Fruit fly (Drosophila melanogaster) whole organism, prepupa: ENCODE data around the gene Rb97D.

ENCODE experiments used
- CG10669 ChIP-seq: fragments of 200-800 bp; sonication (Bioruptor generic); optimal IDR thresholded peaks from 3 replicates; lab custom pipeline; 2018; ENCODE audit warnings: missing biosample characterization, mild to moderate bottlenecking, missing genetic modification characterization, moderate library complexity
- CG11294 ChIP-seq: fragments of 200-800 bp; sonication (Bioruptor generic); IDR thresholded peaks from 2 replicates; pipeline ENCODE4 v1.3.6; 2022; ENCODE audit warnings: missing biosample characterization, missing genetic modification characterization
- CG11762 ChIP-seq: fragments of 200-800 bp; sonication (Bioruptor generic); optimal IDR thresholded peaks from 3 replicates; lab custom pipeline; 2016; ENCODE audit warnings: missing biosample characterization, missing genetic modification characterization; ENCODE audit not compliant: insufficient read depth
- CG11902 ChIP-seq: fragments of 200-800 bp; sonication (Bioruptor generic); optimal IDR thresholded peaks from 3 replicates; lab custom pipeline; 2016; ENCODE audit warnings: missing biosample characterization, missing genetic modification characterization
- CG16779 ChIP-seq: fragments of 200-800 bp; sonication (Bioruptor generic); optimal IDR thresholded peaks from 3 replicates; lab custom pipeline; 2017; ENCODE audit warnings: missing biosample characterization, mild to moderate bottlenecking, missing genetic modification characterization
- CG3032 ChIP-seq: fragments of 200-800 bp; optimal IDR thresholded peaks from 2 replicates; lab custom pipeline; 2019; ENCODE audit warnings: missing biosample characterization, mild to moderate bottlenecking, missing genetic modification characterization, moderate library complexity
- CG31627 ChIP-seq: fragments of 200-800 bp; sonication (Bioruptor generic); optimal IDR thresholded peaks from 3 replicates; lab custom pipeline; 2016; ENCODE audit warnings: missing biosample characterization, missing genetic modification characterization
- CG32006 ChIP-seq: fragments of 200-800 bp; sonication (Bioruptor generic); optimal IDR thresholded peaks from 3 replicates; lab custom pipeline; 2017; ENCODE audit warnings: missing biosample characterization, mild to moderate bottlenecking, missing genetic modification characterization
- CG34406 ChIP-seq: fragments of 200-800 bp; sonication (Bioruptor generic); optimal IDR thresholded peaks from 3 replicates; lab custom pipeline; 2016; ENCODE audit warnings: missing biosample characterization, missing genetic modification characterization
- CG3919 ChIP-seq: fragments of 200-800 bp; sonication (Bioruptor generic); optimal IDR thresholded peaks from 3 replicates; lab custom pipeline; 2016; ENCODE audit warnings: missing biosample characterization, missing genetic modification characterization
- CG4318 ChIP-seq: fragments of 200-800 bp; sonication (Bioruptor generic); optimal IDR thresholded peaks from 3 replicates; lab custom pipeline; 2017; ENCODE audit warnings: missing biosample characterization, mild to moderate bottlenecking, missing genetic modification characterization
- CG6163 ChIP-seq: fragments of 200-800 bp; sonication (Bioruptor generic); IDR thresholded peaks from 3 replicates; pipeline ENCODE4 v1.3.6; 2022; ENCODE audit warnings: missing biosample characterization, missing genetic modification characterization
- CG6276 ChIP-seq: fragments of 200-800 bp; sonication (Bioruptor generic); optimal IDR thresholded peaks from 2 replicates; lab custom pipeline; 2017; ENCODE audit warnings: missing biosample characterization, mild to moderate bottlenecking, missing genetic modification characterization
- CG6792 ChIP-seq: fragments of 200-800 bp; sonication (Bioruptor generic); optimal IDR thresholded peaks from 3 replicates; lab custom pipeline; 2016; ENCODE audit warnings: missing biosample characterization, missing genetic modification characterization
- CG6808 ChIP-seq: fragments of 200-800 bp; sonication (Bioruptor generic); optimal IDR thresholded peaks from 3 replicates; lab custom pipeline; 2017; ENCODE audit warnings: missing biosample characterization, missing genetic modification characterization, mild to moderate bottlenecking, moderate library complexity, missing genetic modification reagents
- CG6854 ChIP-seq: fragments of 200-800 bp; sonication (Bioruptor generic); optimal IDR thresholded peaks from 2 replicates; lab custom pipeline; 2017; ENCODE audit warnings: missing biosample characterization, mild to moderate bottlenecking, missing genetic modification characterization
- CG7368 ChIP-seq: fragments of 200-800 bp; sonication (Bioruptor generic); optimal IDR thresholded peaks from 3 replicates; lab custom pipeline; 2016; ENCODE audit warnings: missing biosample characterization, missing genetic modification characterization
- CG8119 ChIP-seq: fragments of 200-800 bp; sonication (Bioruptor generic); IDR thresholded peaks from 3 replicates; pipeline ENCODE4 v1.3.6; 2022; ENCODE audit warnings: missing biosample characterization, missing genetic modification characterization
- CG9139 ChIP-seq: fragments of 200-800 bp; sonication (Bioruptor generic); optimal IDR thresholded peaks from 3 replicates; lab custom pipeline; 2017; ENCODE audit warnings: missing biosample characterization, mild to moderate bottlenecking, missing genetic modification characterization
- Eip75B ChIP-seq: fragments of 200-800 bp; sonication (Bioruptor generic); optimal IDR thresholded peaks from 3 replicates; lab custom pipeline; 2016; ENCODE audit warnings: missing biosample characterization, missing genetic modification characterization
- Eip78C ChIP-seq: fragments of 200-800 bp; sonication (Bioruptor generic); peaks from one replicate; lab custom pipeline; 2016; ENCODE audit warnings: missing biosample characterization, missing genetic modification characterization
- Eip93F ChIP-seq: fragments of 200-800 bp; sonication (Bioruptor generic); optimal IDR thresholded peaks from 2 replicates; lab custom pipeline; 2016; ENCODE audit warnings: missing biosample characterization, mild to moderate bottlenecking, missing genetic modification characterization
- Ets21C ChIP-seq: fragments of 200-800 bp; sonication (Bioruptor generic); optimal IDR thresholded peaks from 3 replicates; lab custom pipeline; 2016; ENCODE audit warnings: missing biosample characterization, missing genetic modification characterization
- Ets96B ChIP-seq: fragments of 200-800 bp; optimal IDR thresholded peaks from 2 replicates; lab custom pipeline; 2019; ENCODE audit warnings: missing biosample characterization, mild to moderate bottlenecking, missing genetic modification characterization, moderate library complexity
- Gug ChIP-seq: fragments of 200-800 bp; sonication (Bioruptor generic); IDR thresholded peaks from 2 replicates; pipeline ENCODE4 v1.3.6; 2022; ENCODE audit warnings: missing biosample characterization, missing genetic modification characterization
- Hr39 ChIP-seq: fragments of 200-800 bp; sonication (Bioruptor generic); optimal IDR thresholded peaks from 2 replicates; lab custom pipeline; 2016; ENCODE audit warnings: missing biosample characterization, missing genetic modification characterization
- Hr4 ChIP-seq: fragments of 200-800 bp; sonication (Bioruptor generic); optimal IDR thresholded peaks from 3 replicates; lab custom pipeline; 2016; ENCODE audit warnings: missing biosample characterization, missing genetic modification characterization
- Lpt ChIP-seq: fragments of 200-800 bp; sonication (Bioruptor generic); optimal IDR thresholded peaks from 3 replicates; lab custom pipeline; 2016; ENCODE audit warnings: missing biosample characterization, missing genetic modification characterization
- OdsH ChIP-seq: fragments of 200-800 bp; sonication (Bioruptor generic); optimal IDR thresholded peaks from 3 replicates; lab custom pipeline; 2016; ENCODE audit warnings: missing biosample characterization, missing genetic modification characterization
- Smox ChIP-seq: fragments of 200-800 bp; sonication (Bioruptor generic); optimal IDR thresholded peaks from 3 replicates; lab custom pipeline; 2016; ENCODE audit warnings: missing biosample characterization, missing genetic modification characterization
- Sox102F ChIP-seq: fragments of 200-800 bp; sonication (Bioruptor generic); optimal IDR thresholded peaks from 2 replicates; lab custom pipeline; 2016; ENCODE audit warnings: missing biosample characterization, mild to moderate bottlenecking, missing genetic modification characterization
- Sox14 ChIP-seq: fragments of 200-800 bp; sonication (Bioruptor generic); optimal IDR thresholded peaks from 3 replicates; lab custom pipeline; 2016; ENCODE audit warnings: missing biosample characterization, missing genetic modification characterization
- Sox15 ChIP-seq: fragments of 200-800 bp; sonication (Bioruptor generic); optimal IDR thresholded peaks from 3 replicates; lab custom pipeline; 2016; ENCODE audit warnings: missing biosample characterization, missing genetic modification characterization
- achi ChIP-seq: fragments of 200-800 bp; sonication (Bioruptor generic); optimal IDR thresholded peaks from 3 replicates; lab custom pipeline; 2016; ENCODE audit warnings: missing biosample characterization, missing genetic modification characterization
- acj6 ChIP-seq: fragments of 200-800 bp; sonication (Bioruptor generic); optimal IDR thresholded peaks from 3 replicates; lab custom pipeline; 2016; ENCODE audit warnings: missing biosample characterization, missing genetic modification characterization
- cyc ChIP-seq: fragments of 200-800 bp; sonication (Bioruptor generic); optimal IDR thresholded peaks from 3 replicates; lab custom pipeline; 2016; ENCODE audit warnings: missing biosample characterization, missing genetic modification characterization
- dac ChIP-seq: fragments of 200-800 bp; sonication (Bioruptor generic); optimal IDR thresholded peaks from 2 replicates; lab custom pipeline; 2017; ENCODE audit warnings: missing biosample characterization, mild to moderate bottlenecking, missing genetic modification characterization
- dsx ChIP-seq: fragments of 200-800 bp; optimal IDR thresholded peaks from 3 replicates; lab custom pipeline; 2019; ENCODE audit warnings: missing biosample characterization, mild to moderate bottlenecking, missing genetic modification characterization, moderate library complexity; ENCODE audit not compliant: poor library complexity, severe bottlenecking
- eg ChIP-seq: fragments of 200-800 bp; sonication (Bioruptor generic); IDR thresholded peaks from 3 replicates; pipeline ENCODE4 v1.3.6; 2022; ENCODE audit warnings: missing biosample characterization, missing genetic modification characterization
- esn ChIP-seq: fragments of 200-800 bp; sonication (Bioruptor generic); optimal IDR thresholded peaks from 2 replicates; lab custom pipeline; 2016; ENCODE audit warnings: missing biosample characterization, mild to moderate bottlenecking, missing genetic modification characterization, moderate library complexity
- fd59A ChIP-seq: fragments of 200-800 bp; sonication (Bioruptor generic); optimal IDR thresholded peaks from 2 replicates; lab custom pipeline; 2017; ENCODE audit warnings: missing biosample characterization, mild to moderate bottlenecking, missing genetic modification characterization, missing genetic modification reagents
- fd85E ChIP-seq: fragments of 200-800 bp; sonication (Bioruptor generic); optimal IDR thresholded peaks from 3 replicates; lab custom pipeline; 2016; ENCODE audit warnings: missing biosample characterization, missing genetic modification characterization
- fkh ChIP-seq: fragments of 200-800 bp; sonication (Bioruptor generic); optimal IDR thresholded peaks from 3 replicates; lab custom pipeline; 2017; ENCODE audit warnings: missing biosample characterization, mild to moderate bottlenecking, missing genetic modification characterization, moderate library complexity
- salr ChIP-seq, 2 experiments: fragments of 200-800 bp; sonication (Bioruptor generic); optimal IDR thresholded peaks; 3 replicates each; lab custom pipeline; 2016 to 2018; ENCODE audit warnings: missing biosample characterization in 2 of 2, missing genetic modification characterization in 2 of 2, mild to moderate bottlenecking in 1 of 2
- spab ChIP-seq: fragments of 200-800 bp; sonication (Bioruptor generic); optimal IDR thresholded peaks from 2 replicates; lab custom pipeline; 2017; ENCODE audit warnings: missing biosample characterization, mild to moderate bottlenecking, missing genetic modification characterization, missing genetic modification reagents
- ss ChIP-seq, 2 experiments: fragments of 200-800 bp; sonication (Bioruptor generic); optimal IDR thresholded peaks; 2 replicates in 1 of 2; 3 replicates in 1 of 2; lab custom pipeline; 2017 to 2018; ENCODE audit warnings: mild to moderate bottlenecking in 2 of 2, missing biosample characterization in 2 of 2, missing genetic modification characterization in 2 of 2, moderate library complexity in 1 of 2
- topi ChIP-seq: fragments of 200-800 bp; sonication (Bioruptor generic); optimal IDR thresholded peaks from 3 replicates; lab custom pipeline; 2016; ENCODE audit warnings: missing biosample characterization, missing genetic modification characterization
- vri ChIP-seq: fragments of 200-800 bp; sonication (Bioruptor generic); optimal IDR thresholded peaks from 3 replicates; lab custom pipeline; 2016; ENCODE audit warnings: missing biosample characterization, mild to moderate bottlenecking, missing genetic modification characterization

Rb97D gene

dm6 chr3R:26859228-26859627, 16.3 kb downstream of the Rb97D start (continued):
- TF ChIP-seq CG31627 (GFP tag; lab: Kevin White, UChicago) = peak; percentile 41
- TF ChIP-seq spab (GFP tag; lab: Kevin White, UChicago) = peak; percentile 16
- TF ChIP-seq CG6854 (GFP tag; lab: Kevin White, UChicago) = no peak
- TF ChIP-seq Smox (GFP tag; lab: Kevin White, UChicago) = peak; percentile 37
- no peak for TF ChIP-seq CG11762 (GFP tag; lab: Kevin White, UChicago)
- TF ChIP-seq Eip75B (GFP tag; lab: Kevin White, UChicago) = peak; percentile 77
- TF ChIP-seq achi (GFP tag; lab: Kevin White, UChicago) = peak; percentile 43
- peak; percentile 41 for TF ChIP-seq Ets96B
- TF ChIP-seq CG3919 (GFP tag; lab: Kevin White, UChicago) = peak; percentile 34
- peak in 1 of 2 experiments; percentile 53 for TF ChIP-seq ss (GFP tag; optimal IDR thresholded peaks at IDR 0.05; lab: Kevin White, UChicago)
- peak; percentile 52 for TF ChIP-seq CG32006 (GFP tag; lab: Kevin White, UChicago)
- peak; percentile 0 for TF ChIP-seq CG34406 (GFP tag; lab: Kevin White, UChicago)
- TF ChIP-seq CG8119 (GFP tag; lab: Robert Waterston, UW) = peak; percentile 64
- peak; percentile 16 for TF ChIP-seq acj6
- peak; percentile 29 for TF ChIP-seq CG10669 (GFP tag; lab: Kevin White, UChicago)
- TF ChIP-seq fd59A (GFP tag; lab: Kevin White, UChicago) = peak; percentile 21
- TF ChIP-seq CG6792 = peak; percentile 50
- peak; percentile 8 for TF ChIP-seq fkh (GFP tag; lab: Kevin White, UChicago)
- TF ChIP-seq OdsH (GFP tag; lab: Kevin White, UChicago) = peak; percentile 48
- TF ChIP-seq CG11294 (GFP tag; lab: Robert Waterston, UW) = peak; percentile 34; the same call in 1 of the 2 replicates
- TF ChIP-seq CG6276 (GFP tag; lab: Kevin White, UChicago) = no peak
- peak; percentile 65 for TF ChIP-seq eg

- TF ChIP-seq ss (GFP tag; optimal IDR thresholded peaks at IDR 0.05; lab: Kevin White, UChicago) = peak in 1 of 2 experiments; percentile 24
- TF ChIP-seq Smox (GFP tag; lab: Kevin White, UChicago) = peak; percentile 10
- TF ChIP-seq topi (GFP tag; lab: Kevin White, UChicago) = no peak
- TF ChIP-seq CG32006 (GFP tag; lab: Kevin White, UChicago) = peak; percentile 41
- peak; percentile 65 for TF ChIP-seq Eip78C
- TF ChIP-seq Sox14 = peak; percentile 34
- no peak for TF ChIP-seq Sox15 (GFP tag; lab: Kevin White, UChicago)
- TF ChIP-seq fd85E = no peak
- TF ChIP-seq fkh (GFP tag; lab: Kevin White, UChicago) = no peak
- TF ChIP-seq CG7368 (GFP tag; lab: Kevin White, UChicago) = no peak
- peak; percentile 5 for TF ChIP-seq esn (GFP tag; lab: Kevin White, UChicago)
- TF ChIP-seq Hr4 (GFP tag; lab: Kevin White, UChicago) = peak; percentile 28
- TF ChIP-seq CG6808 (GFP tag; lab: Kevin White, UChicago) = peak; percentile 8
- no peak for TF ChIP-seq Lpt (GFP tag; lab: Kevin White, UChicago)
- no peak for TF ChIP-seq CG3032 (tag; lab: Kevin White, UChicago)
- no peak for TF ChIP-seq CG6792
- no peak for TF ChIP-seq CG6276 (GFP tag; lab: Kevin White, UChicago)
- no peak for TF ChIP-seq vri
- peak; percentile 38 for TF ChIP-seq Eip75B (GFP tag; lab: Kevin White, UChicago)
- TF ChIP-seq Gug = 0 out of 2 replicates have a peak, but pooled peaks have one; percentile 20
- no peak for TF ChIP-seq Eip93F (GFP tag; lab: Kevin White, UChicago)
- no peak for TF ChIP-seq spab (GFP tag; lab: Kevin White, UChicago)
- no peak for TF ChIP-seq dac
- no peak for TF ChIP-seq Ets21C (GFP tag; lab: Kevin White, UChicago)
- TF ChIP-seq Hr39 (GFP tag; lab: Kevin White, UChicago) = peak; percentile 5
- no peak for TF ChIP-seq cyc
- no peak for TF ChIP-seq dsx (GFP tag; lab: Kevin White, UChicago)
- no peak for TF ChIP-seq CG4318 (GFP tag; lab: Kevin White, UChicago)
- no peak for TF ChIP-seq CG9139
- TF ChIP-seq CG8119 (GFP tag; lab: Robert Waterston, UW) = no peak
- TF ChIP-seq CG16779 (tag; lab: Kevin White, UChicago) = no peak
- TF ChIP-seq CG11902 (GFP tag; lab: Kevin White, UChicago) = no peak
- TF ChIP-seq Sox102F = peak; percentile 30
- TF ChIP-seq salr (GFP tag; optimal IDR thresholded peaks at IDR 0.05; lab: Kevin White, UChicago) = no peak
- TF ChIP-seq CG6163 (GFP tag; lab: Robert Waterston, UW) = peak; percentile 67
- peak; percentile 8 for TF ChIP-seq CG3919 (GFP tag; lab: Kevin White, UChicago)
Observed at dm6 chr3R:26853699-26854098, 21.8 kb downstream of the Rb97D start.
